Worm (Caenorhabditis elegans) whole organism, L4 larva: ENCODE data around the gene ZK1240.9.

ENCODE experiments used
- F26F4.8 ChIP-seq: fragments of 200-800 bp; sonication (Bioruptor generic); conservative IDR thresholded peaks from 2 replicates; pipeline ENCODE4 v1.3.6; 2022; ENCODE audit warnings: missing genetic modification characterization, missing compliant biosample characterization
- F49E8.2 ChIP-seq: sonication (generic microtip); optimal IDR thresholded peaks from 2 replicates; lab custom pipeline; 2016; ENCODE audit warnings: missing compliant biosample characterization, mild to moderate bottlenecking, missing genetic modification characterization, borderline replicate concordance
- ZK546.5 ChIP-seq, 2 experiments: sonication (generic microtip); optimal IDR thresholded peaks; 2 replicates each; lab custom pipeline; 2017; ENCODE audit warnings: missing biosample characterization in 2 of 2, missing genetic modification characterization in 2 of 2
- ama-1 ChIP-seq: fragments of 150-350 bp; optimal IDR thresholded peaks from 2 replicates; lab custom pipeline; 2014; ENCODE audit warnings: inconsistent platforms, mixed read lengths
- attf-4 ChIP-seq: sonication (generic microtip); optimal IDR thresholded peaks from 3 replicates; lab custom pipeline; 2017; ENCODE audit warnings: missing biosample characterization, missing genetic modification characterization
- ceh-32 ChIP-seq: sonication (generic microtip); optimal IDR thresholded peaks from 2 replicates; lab custom pipeline; 2016; ENCODE audit warnings: mild to moderate bottlenecking, missing genetic modification characterization, missing compliant biosample characterization; ENCODE audit not compliant: poor library complexity
- daf-16 ChIP-seq, 3 experiments: sonication (generic microtip); optimal IDR thresholded peaks; 2 replicates each; lab custom pipeline; 2016 to 2017; ENCODE audit warnings: missing genetic modification characterization in 3 of 3, missing genetic modification reagents in 3 of 3, mild to moderate bottlenecking in 2 of 3, missing compliant biosample characterization in 2 of 3, missing biosample characterization in 1 of 3, moderate library complexity in 1 of 3
- dmd-6 ChIP-seq: fragments of 200-800 bp; sonication (Bioruptor generic); IDR thresholded peaks from 2 replicates; pipeline ENCODE4 v1.3.6; 2022; ENCODE audit warnings: missing genetic modification reagents, missing genetic modification characterization, missing compliant biosample characterization
- dmd-8 ChIP-seq: fragments of 200-800 bp; sonication (Bioruptor generic); IDR thresholded peaks from 2 replicates; pipeline ENCODE4 v1.3.6; 2022; ENCODE audit warnings: missing genetic modification characterization, missing compliant biosample characterization
- dpl-1 ChIP-seq: fragments of 150-350 bp; optimal IDR thresholded peaks from 2 replicates; lab custom pipeline; 2014; ENCODE audit warnings: missing biosample characterization, missing genetic modification reagents, missing genetic modification characterization
- dve-1 ChIP-seq: sonication (generic microtip); optimal IDR thresholded peaks from 2 replicates; lab custom pipeline; 2017; ENCODE audit warnings: antibody characterized with exemption, mild to moderate bottlenecking, missing genetic modification characterization, missing compliant biosample characterization; ENCODE audit not compliant: insufficient read depth
- fkh-10 ChIP-seq: fragments of 150-350 bp; optimal IDR thresholded peaks from 2 replicates; lab custom pipeline; 2014; ENCODE audit warnings: missing biosample characterization, missing genetic modification reagents, missing genetic modification characterization
- gei-8 ChIP-seq: fragments of 200-800 bp; sonication (Bioruptor generic); optimal IDR thresholded peaks from 2 replicates; lab custom pipeline; 2018; ENCODE audit warnings: mild to moderate bottlenecking, missing genetic modification characterization, missing compliant biosample characterization
- hlh-11 ChIP-seq: fragments of 200-800 bp; sonication (Bioruptor generic); optimal IDR thresholded peaks from 2 replicates; lab custom pipeline; 2018; ENCODE audit warnings: mild to moderate bottlenecking, missing genetic modification characterization, missing compliant biosample characterization
- hlh-30 ChIP-seq: sonication (generic microtip); optimal IDR thresholded peaks from 2 replicates; lab custom pipeline; 2017; ENCODE audit warnings: antibody characterized with exemption, mild to moderate bottlenecking, missing genetic modification characterization, missing compliant biosample characterization; ENCODE audit not compliant: insufficient read depth
- hmg-1.1 ChIP-seq: fragments of 200-800 bp; sonication (Bioruptor generic); IDR thresholded peaks from 2 replicates; pipeline ENCODE4 v1.3.6; 2022; ENCODE audit warnings: missing genetic modification reagents, missing genetic modification characterization, missing compliant biosample characterization
- lin-15B ChIP-seq: fragments of 150-350 bp; sonication (generic microtip); optimal IDR thresholded peaks from 3 replicates; lab custom pipeline; 2014; ENCODE audit warnings: missing biosample characterization, missing genetic modification characterization
- lin-39 ChIP-seq: fragments of 150-350 bp; optimal IDR thresholded peaks from 2 replicates; lab custom pipeline; 2014; ENCODE audit warnings: missing biosample characterization, missing genetic modification reagents, missing genetic modification characterization
- madf-9 ChIP-seq: fragments of 200-800 bp; sonication (Bioruptor generic); conservative IDR thresholded peaks from 2 replicates; pipeline ENCODE4 v1.3.6; 2022; ENCODE audit warnings: missing genetic modification reagents, missing genetic modification characterization, missing compliant biosample characterization
- mdl-1 ChIP-seq, 2 experiments: fragments of 150-350 bp in 1 of 2; sonication (generic microtip) in 1 of 2; optimal IDR thresholded peaks; 2 replicates each; lab custom pipeline; 2014 to 2017; ENCODE audit warnings: missing biosample characterization in 2 of 2, missing genetic modification characterization in 2 of 2
- mdt-29 ChIP-seq: fragments of 200-800 bp; sonication (Bioruptor generic); IDR thresholded peaks from 2 replicates; pipeline ENCODE4 v1.3.6; 2022; ENCODE audit warnings: missing genetic modification reagents, missing genetic modification characterization, missing compliant biosample characterization
- mep-1 ChIP-seq: fragments of 150-350 bp; sonication (generic microtip); optimal IDR thresholded peaks from 3 replicates; lab custom pipeline; 2014; ENCODE audit warnings: missing biosample characterization, missing genetic modification characterization
- nhr-102 ChIP-seq: sonication (generic microtip); optimal IDR thresholded peaks from 2 replicates; lab custom pipeline; 2016; ENCODE audit warnings: mild to moderate bottlenecking, missing genetic modification characterization, moderate library complexity, missing compliant biosample characterization
- nhr-237 ChIP-seq: sonication (generic microtip); optimal IDR thresholded peaks from 2 replicates; lab custom pipeline; 2017; ENCODE audit warnings: missing biosample characterization, missing genetic modification characterization
- nhr-25 ChIP-seq: sonication (generic microtip); optimal IDR thresholded peaks from 2 replicates; lab custom pipeline; 2017; ENCODE audit warnings: missing genetic modification characterization, mild to moderate bottlenecking, missing compliant biosample characterization, antibody characterized with exemption, moderate library complexity, borderline replicate concordance; ENCODE audit not compliant: insufficient read depth
- nhr-28 ChIP-seq: fragments of 150-350 bp; optimal IDR thresholded peaks from 2 replicates; lab custom pipeline; 2014; ENCODE audit warnings: missing biosample characterization, missing genetic modification characterization
- nhr-42 ChIP-seq: fragments of 200-800 bp; sonication (Bioruptor generic); IDR thresholded peaks from 2 replicates; pipeline ENCODE4 v1.3.6; 2022; ENCODE audit warnings: missing genetic modification characterization, missing compliant biosample characterization
- nhr-6 ChIP-seq: fragments of 150-350 bp; optimal IDR thresholded peaks from 2 replicates; lab custom pipeline; 2014; ENCODE audit warnings: missing biosample characterization, missing genetic modification characterization
- pha-4 ChIP-seq, 2 experiments: fragments of 150-350 bp in 1 of 2; fragments of 200-800 bp in 1 of 2; sonication (Bioruptor generic) in 1 of 2; IDR thresholded peaks in 1 of 2; optimal IDR thresholded peaks in 1 of 2; 2 replicates each; pipeline versions ENCODE4 v1.3.6 to Lab custom; 2014 to 2022; ENCODE audit warnings: missing genetic modification characterization in 2 of 2, missing genetic modification reagents in 2 of 2, missing biosample characterization in 1 of 2, missing compliant biosample characterization in 1 of 2
- php-3 ChIP-seq: fragments of 200-800 bp; sonication (Bioruptor generic); IDR thresholded peaks from 2 replicates; pipeline ENCODE4 v1.3.6; 2022; ENCODE audit warnings: missing genetic modification reagents, missing genetic modification characterization, missing compliant biosample characterization
- rbr-2 ChIP-seq: sonication (generic microtip); optimal IDR thresholded peaks from 2 replicates; lab custom pipeline; 2016; ENCODE audit warnings: missing genotype, missing genetic modification characterization, missing compliant biosample characterization
- sdz-12 ChIP-seq: fragments of 200-800 bp; sonication (Bioruptor generic); optimal IDR thresholded peaks from 2 replicates; lab custom pipeline; 2018; ENCODE audit warnings: mild to moderate bottlenecking, missing genetic modification characterization, missing compliant biosample characterization
- snpc-1.2 ChIP-seq: fragments of 200-800 bp; sonication (Bioruptor generic); IDR thresholded peaks from 2 replicates; pipeline ENCODE4 v1.3.6; 2022; ENCODE audit warnings: missing genetic modification reagents, missing genetic modification characterization, missing compliant biosample characterization
- spr-1 ChIP-seq: sonication (generic microtip); optimal IDR thresholded peaks from 2 replicates; lab custom pipeline; 2016; ENCODE audit warnings: mild to moderate bottlenecking, missing genetic modification characterization, missing compliant biosample characterization
- spr-3 ChIP-seq: fragments of 200-800 bp; sonication (Bioruptor generic); optimal IDR thresholded peaks from 2 replicates; lab custom pipeline; 2018; ENCODE audit warnings: mild to moderate bottlenecking, missing genetic modification characterization, missing compliant biosample characterization
- tra-1 ChIP-seq: fragments of 200-800 bp; sonication (Bioruptor generic); IDR thresholded peaks from 2 replicates; pipeline ENCODE4 v1.3.6; 2022; ENCODE audit warnings: missing genetic modification reagents, missing genetic modification characterization, missing compliant biosample characterization
- unc-62 ChIP-seq, 3 experiments: fragments of 150-350 bp in 1 of 3; sonication (generic microtip); optimal IDR thresholded peaks in 2 of 3; peaks in 1 of 3; 1 replicate in 1 of 3; 2 replicates in 2 of 3; lab custom pipeline; 2014 to 2017; ENCODE audit warnings: missing biosample characterization in 3 of 3, missing genetic modification characterization in 3 of 3, missing genetic modification reagents in 3 of 3, missing genotype in 1 of 3
- zfp-3 ChIP-seq: fragments of 200-800 bp; sonication (Bioruptor generic); conservative IDR thresholded peaks from 2 replicates; pipeline ENCODE4 v1.3.6; 2022; ENCODE audit warnings: missing genetic modification reagents, missing genetic modification characterization, missing compliant biosample characterization
- zip-11 ChIP-seq: fragments of 200-800 bp; sonication (Bioruptor generic); IDR thresholded peaks from 2 replicates; pipeline ENCODE4 v1.3.6; 2022; ENCODE audit warnings: missing genetic modification characterization, missing compliant biosample characterization
- zip-2 ChIP-seq: fragments of 150-350 bp; optimal IDR thresholded peaks from 2 replicates; lab custom pipeline; 2014; ENCODE audit warnings: missing biosample characterization, missing genetic modification characterization
- ztf-7 ChIP-seq: fragments of 150-350 bp; optimal IDR thresholded peaks from 2 replicates; lab custom pipeline; 2014; ENCODE audit warnings: missing biosample characterization, missing genetic modification characterization

Gene ZK1240.9

ce11 chrII:2324956-2325355 is 7.0 kb downstream of the ZK1240.9 start, which contains the start of gene ZK1240.11:
Gene ZK1240.11, plus strand, starts transcription at chrII:2325256.
- TF ChIP-seq php-3 (GFP tag; lab: Robert Waterston, UW) (no peak), madf-9 (no peak), mdl-1 (tag; optimal IDR thresholded peaks at IDR 0.05; lab: Kevin White, UChicago) (no peak), hmg-1.1 (no peak), mep-1 (no peak), nhr-25 (tag; lab: Kevin White, UChicago) (no peak)

DNA sequence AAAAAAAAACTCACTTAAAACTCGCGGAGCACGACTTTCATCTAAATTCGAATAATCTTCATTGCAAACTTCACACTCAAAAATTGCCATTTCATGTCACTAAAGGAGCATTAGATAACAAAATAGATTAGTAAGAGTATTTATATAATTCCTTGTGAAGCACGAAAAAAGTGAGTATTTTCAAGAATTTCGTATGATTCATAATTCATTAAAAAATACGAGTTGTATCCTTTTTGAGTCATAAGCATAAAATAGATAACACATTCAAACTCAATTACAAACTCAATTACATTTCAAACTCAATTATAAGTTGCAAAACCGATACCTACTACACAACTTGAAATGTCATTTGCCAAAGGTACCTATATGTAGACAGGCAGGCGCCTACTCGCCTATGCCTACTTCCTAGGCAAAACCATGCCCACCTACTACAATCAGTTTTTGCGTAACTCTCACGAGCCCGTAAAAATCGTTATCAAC is 11.0 kb downstream of the ZK1240.9 start, which contains the start of the genes ZK1240.8 and ZK1240.1:
TSS of gene ZK1240.8 (minus strand) at position 101 of the 480 bp plus-strand sequence.
TSS of gene ZK1240.1 (plus strand) at position 430 of the 480 bp plus-strand sequence.
- peak in 1 of 2 experiments; percentile 86 for TF ChIP-seq unc-62 (GFP tag; optimal IDR thresholded peaks at IDR 0.05 in 1 of 2; lab: Kevin White, UChicago)
- no peak for TF ChIP-seq unc-62 (tag; optimal IDR thresholded peaks at IDR 0.05; lab: Kevin White, UChicago)
- TF ChIP-seq nhr-28 = peak; percentile 3
- no peak for TF ChIP-seq lin-39 (tag; lab: Kevin White, UChicago)

- TF ChIP-seq mdt-29 = 0 out of 2 replicates have a peak, but pooled peaks have one; percentile 28
- no peak for TF ChIP-seq zip-11 (GFP tag; lab: Robert Waterston, UW)
Observed at ce11 chrII:2330462-2330861, 12.5 kb downstream of the ZK1240.9 start.

- TF ChIP-seq nhr-102 (tag; lab: Kevin White, UChicago) = no peak
- no peak for TF ChIP-seq daf-16 (GFP tag; optimal IDR thresholded peaks at IDR 0.05; lab: Kevin White, UChicago)
- TF ChIP-seq daf-16 (tag; optimal IDR thresholded peaks at IDR 0.05; lab: Kevin White, UChicago) = peak; percentile 11
Observed at ce11 chrII:2332220-2332619, 14.2 kb downstream of the ZK1240.9 start, which contains the start of gene F43C11.8. Gene F43C11.8, plus strand, starts transcription at chrII:2332520.

- no peak for TF ChIP-seq zfp-3
- no peak for TF ChIP-seq nhr-237 (tag; lab: Kevin White, UChicago)
- TF ChIP-seq dmd-8 = no peak
- TF ChIP-seq zip-2 = no peak
- TF ChIP-seq fkh-10 (GFP tag; lab: Kevin White, UChicago) = no peak
- TF ChIP-seq ceh-32 (tag; lab: Kevin White, UChicago) = no peak
- no peak for TF ChIP-seq sdz-12
- TF ChIP-seq ztf-7 (tag; lab: Kevin White, UChicago) = no peak
- TF ChIP-seq snpc-1.2 (GFP tag; lab: Robert Waterston, UW) = no peak
- peak; percentile 71 for TF ChIP-seq dmd-6 (GFP tag; lab: Robert Waterston, UW)
- TF ChIP-seq zip-11 (GFP tag; lab: Robert Waterston, UW) = no peak
- TF ChIP-seq nhr-6 = no peak
- peak; percentile 58 for TF ChIP-seq hlh-11 (tag; lab: Kevin White, UChicago)
- TF ChIP-seq hlh-30 = peak; percentile 52
- no peak for TF ChIP-seq spr-1 (tag; lab: Kevin White, UChicago)
- TF ChIP-seq spr-3 (GFP tag; lab: Kevin White, UChicago) = no peak
- no peak for TF ChIP-seq ZK546.5 (tag; optimal IDR thresholded peaks at IDR 0.05; lab: Kevin White, UChicago)
- no peak for TF ChIP-seq gei-8 (GFP tag; lab: Kevin White, UChicago)
- no peak for TF ChIP-seq lin-15B (tag; lab: Kevin White, UChicago)
- TF ChIP-seq nhr-42 (GFP tag; lab: Robert Waterston, UW) = no peak
- no peak for TF ChIP-seq pha-4 (GFP tag; IDR thresholded peaks at IDR 0.05; lab: Robert Waterston, UW)
- no peak for TF ChIP-seq pha-4 (tag; optimal IDR thresholded peaks at IDR 0.05; lab: Kevin White, UChicago)
- TF ChIP-seq rbr-2 (tag; lab: Kevin White, UChicago) = no peak
- no peak for TF ChIP-seq daf-16 (GFP tag; optimal IDR thresholded peaks at IDR 0.05; lab: Kevin White, UChicago)
- TF ChIP-seq daf-16 (tag; optimal IDR thresholded peaks at IDR 0.05; lab: Kevin White, UChicago) = peak; percentile 63
- TF ChIP-seq mdl-1 (tag; optimal IDR thresholded peaks at IDR 0.05; lab: Kevin White, UChicago) = peak in 1 of 2 experiments; percentile 35
- TF ChIP-seq F26F4.8 (GFP tag; lab: Robert Waterston, UW) = no peak
- TF ChIP-seq dve-1 (tag; lab: Kevin White, UChicago) = peak; percentile 56
- no peak for TF ChIP-seq dpl-1 (GFP tag; lab: Kevin White, UChicago)
- no peak for TF ChIP-seq attf-4 (tag; lab: Kevin White, UChicago)
- TF ChIP-seq F49E8.2 (tag; lab: Kevin White, UChicago) = no peak
- no peak for TF ChIP-seq tra-1 (GFP tag; lab: Robert Waterston, UW)
- no peak for TF ChIP-seq ama-1 (lab: Kevin White, UChicago)
Observed at ce11 chrII:2335572-2335971, 17.6 kb downstream of the ZK1240.9 start, which contains the start of gene F43C11.7. Gene F43C11.7, plus strand, starts transcription at chrII:2335897.
